Worm (Caenorhabditis elegans) whole organism, L4/young adult: ENCODE results near the gene F55A11.1.

Experiments used
- W03F9.2 ChIP-seq: fragments of 150-350 bp; optimal IDR thresholded peaks from 2 replicates; lab custom pipeline; 2014; ENCODE audit warnings: missing biosample characterization, missing genetic modification characterization
- dao-5 ChIP-seq: sonication (generic microtip); optimal IDR thresholded peaks from 2 replicates; lab custom pipeline; 2016; ENCODE audit warnings: missing genotype, missing genetic modification characterization, moderate library complexity, missing compliant biosample characterization
- him-1 ChIP-seq: sonication (generic microtip); optimal IDR thresholded peaks from 2 replicates; lab custom pipeline; 2016; ENCODE audit warnings: missing genotype, missing genetic modification reagents, missing genetic modification characterization, missing compliant biosample characterization

Gene F55A11.1

DNA sequence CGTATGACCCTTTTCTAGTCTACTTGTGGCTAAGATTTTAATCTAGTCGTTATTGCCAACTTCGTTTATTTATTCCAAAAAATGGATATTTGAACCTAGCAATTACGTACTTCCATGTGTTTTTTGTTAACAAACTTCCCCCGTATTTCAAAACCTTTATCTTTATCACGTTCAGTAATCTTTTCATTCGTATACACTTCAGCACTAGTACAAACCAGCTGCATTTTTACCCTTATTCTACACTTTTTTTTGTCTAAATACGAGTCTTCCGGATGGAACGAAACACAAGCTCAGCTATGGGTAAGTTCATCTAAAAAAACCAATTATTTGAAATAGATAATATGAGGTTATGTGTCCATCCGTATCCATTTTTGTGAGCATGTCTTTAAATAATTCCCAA, 25.3 kb upstream of the F55A11.1 start, which contains the start of gene D2023.1:
Gene D2023.1 (plus strand): TSS at position 77 of the 400 bp plus-strand sequence.
- TF ChIP-seq W03F9.2 (tag; lab: Kevin White, UChicago) (no peak), dao-5 (tag; lab: Kevin White, UChicago) (no peak), him-1 (tag; lab: Kevin White, UChicago) (no peak)

- no peak for TF ChIP-seq dao-5 (tag; lab: Kevin White, UChicago)
- no peak for TF ChIP-seq him-1 (tag; lab: Kevin White, UChicago)
- peak; percentile 31 for TF ChIP-seq W03F9.2 (tag; lab: Kevin White, UChicago)
These were observed 23.6 kb upstream of the F55A11.1 start, which contains the start of gene F55A11.8 for ce11 chrV:11787742-11788238. F55A11.8 (plus strand) TSS chrV:11788188.

DNA sequence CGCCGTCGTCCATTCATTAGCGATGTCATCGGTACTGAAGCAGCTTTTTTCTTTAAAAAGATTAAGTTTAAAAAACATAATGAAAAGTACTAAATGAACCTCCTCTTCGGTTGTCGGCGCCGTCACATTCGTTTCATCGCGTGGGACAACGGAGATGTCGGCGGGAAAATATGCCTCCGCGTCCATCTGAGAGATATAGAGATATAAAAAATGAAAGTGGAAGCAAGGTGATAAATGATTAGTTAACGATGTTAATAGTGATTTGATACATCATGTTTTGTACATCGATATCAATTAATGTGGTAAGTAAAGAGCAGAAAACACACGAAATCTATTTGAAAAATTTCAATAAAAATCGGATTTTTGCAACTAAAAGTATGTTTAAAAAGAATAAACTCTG, 23.1 kb upstream of the F55A11.1 start, which contains the start of gene F55A11.7:
Gene F55A11.7 (minus strand): TSS at position 186 of the 400 bp plus-strand sequence.
- no peak for TF ChIP-seq him-1 (tag; lab: Kevin White, UChicago)
- TF ChIP-seq dao-5 (tag; lab: Kevin White, UChicago), result no peak

DNA sequence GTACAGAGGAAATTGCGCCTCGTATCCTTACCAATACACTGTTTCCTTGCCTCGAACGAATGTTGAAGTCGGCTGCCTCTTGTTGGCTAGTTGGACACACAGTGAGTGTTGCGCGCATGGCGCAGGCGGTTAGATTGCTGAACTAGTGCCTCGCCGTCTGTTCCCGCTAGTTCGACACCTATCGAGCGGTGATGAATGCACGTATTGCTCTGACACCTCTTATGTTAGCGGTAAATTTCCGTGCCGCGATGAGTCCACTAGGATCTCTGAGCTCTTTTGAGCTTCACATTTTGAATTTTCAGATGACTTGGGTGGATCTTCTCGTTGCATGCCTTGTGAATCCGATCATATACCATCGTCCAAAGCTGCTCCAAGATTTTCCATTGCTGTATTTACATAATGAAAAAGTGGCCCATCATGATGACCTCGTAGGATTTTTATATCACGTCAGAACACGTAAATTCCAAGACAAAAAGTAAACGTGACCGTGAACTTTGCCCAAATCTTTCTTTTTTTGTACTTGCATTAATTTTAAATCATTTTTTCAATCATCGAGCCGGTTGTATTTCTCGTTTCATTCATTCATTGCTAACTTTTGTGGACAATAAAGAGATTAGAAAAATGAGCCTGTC, 18.7 kb upstream of the F55A11.1 start, which contains the start of gene F55A11.11:
Gene F55A11.11 (plus strand): TSS at position 341 of the 632 bp plus-strand sequence.
- peak; percentile 78 for TF ChIP-seq W03F9.2 (tag; lab: Kevin White, UChicago)
- TF ChIP-seq him-1 (tag; lab: Kevin White, UChicago), result peak; percentile 72
- peak; percentile 82 for TF ChIP-seq dao-5 (tag; lab: Kevin White, UChicago)

DNA sequence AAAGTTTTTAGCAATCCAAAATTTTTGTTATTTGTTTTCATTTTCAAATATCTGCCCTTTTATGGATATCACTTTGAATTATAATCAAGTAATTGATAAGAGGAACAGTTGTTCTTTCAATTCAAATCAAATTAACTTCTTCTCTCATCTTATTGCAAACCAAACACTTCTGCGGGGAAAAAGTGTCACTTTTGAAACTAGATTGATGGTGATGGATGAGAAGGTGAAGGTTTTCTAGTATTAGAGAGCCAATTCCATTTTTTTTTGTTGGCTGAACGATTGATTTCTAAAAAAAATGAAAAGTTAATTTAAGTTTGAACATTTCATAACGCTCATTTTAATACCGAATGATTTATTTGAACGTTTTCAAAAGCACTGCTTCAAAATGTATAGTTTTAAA, 15.6 kb upstream of the F55A11.1 start:
- TF ChIP-seq him-1 (tag; lab: Kevin White, UChicago) (no peak), W03F9.2 (tag; lab: Kevin White, UChicago) (no peak), dao-5 (tag; lab: Kevin White, UChicago) (no peak)

DNA sequence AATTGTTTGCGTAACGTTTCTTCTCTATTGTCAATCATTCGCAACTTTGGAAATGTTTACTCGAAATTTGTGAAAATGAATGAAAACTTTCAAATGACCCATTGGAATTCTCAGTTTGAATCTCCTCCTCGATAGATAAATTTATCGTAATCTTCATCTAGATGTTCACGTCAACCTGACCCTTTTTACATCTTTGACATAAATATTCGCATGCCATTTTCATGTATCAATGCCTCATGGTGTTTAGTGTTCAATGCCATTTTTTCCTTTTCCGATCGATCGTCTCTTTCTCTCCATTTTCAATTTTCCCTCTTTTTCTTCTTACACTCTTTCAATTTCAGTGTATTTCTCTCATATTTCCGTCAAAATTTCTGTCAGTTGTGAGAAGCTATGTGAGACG, 15.1 kb upstream of the F55A11.1 start:
- no peak for TF ChIP-seq him-1 (tag; lab: Kevin White, UChicago)
- TF ChIP-seq dao-5 (tag; lab: Kevin White, UChicago), result no peak
- no peak for TF ChIP-seq W03F9.2 (tag; lab: Kevin White, UChicago)

ce11 chrV:11777846-11778245, 13.7 kb upstream of the F55A11.1 start:
- TF ChIP-seq dao-5 (tag; lab: Kevin White, UChicago), result no peak

- TF ChIP-seq dao-5 (tag; lab: Kevin White, UChicago) (no peak), him-1 (tag; lab: Kevin White, UChicago) (no peak), W03F9.2 (tag; lab: Kevin White, UChicago) (no peak)
These were observed 12.4 kb upstream of the F55A11.1 start, which contains the start of gene F55A11.6 for ce11 chrV:11776538-11776937. F55A11.6 (plus strand) TSS chrV:11776838.

ce11 chrV:11773934-11774333, 9.7 kb upstream of the F55A11.1 start:
- no peak for TF ChIP-seq him-1 (tag; lab: Kevin White, UChicago)
- no peak for TF ChIP-seq W03F9.2 (tag; lab: Kevin White, UChicago)
- no peak for TF ChIP-seq dao-5 (tag; lab: Kevin White, UChicago)

DNA sequence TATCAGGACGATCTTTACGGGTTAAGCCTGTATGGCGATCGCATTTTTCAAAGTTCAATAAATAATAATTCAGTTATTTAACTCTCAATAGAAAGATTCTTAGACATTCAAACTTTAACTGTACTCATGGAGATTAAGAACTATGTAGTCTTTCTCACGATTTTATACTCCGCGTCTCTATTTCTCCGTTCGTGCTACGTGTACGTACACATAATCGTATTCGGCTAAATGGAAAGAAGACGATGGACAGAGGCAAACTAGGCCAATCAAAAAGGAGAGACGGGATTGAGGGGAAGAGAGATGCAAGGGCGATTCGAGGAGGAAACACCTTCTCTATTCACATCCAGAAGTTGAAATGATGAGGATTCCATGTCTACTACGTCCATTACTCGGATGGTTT, 9.2 kb upstream of the F55A11.1 start, which contains the start of gene bus-18:
Gene bus-18 (plus strand): TSS at position 301 of the 400 bp plus-strand sequence.
- TF ChIP-seq him-1 (tag; lab: Kevin White, UChicago) (no peak), W03F9.2 (tag; lab: Kevin White, UChicago) (no peak), dao-5 (tag; lab: Kevin White, UChicago) (no peak)

- TF ChIP-seq dao-5 (tag; lab: Kevin White, UChicago) (no peak), W03F9.2 (tag; lab: Kevin White, UChicago) (no peak), him-1 (tag; lab: Kevin White, UChicago) (no peak)
These were observed 5.9 kb upstream of the F55A11.1 start, which contains the start of gene F55A11.4 for ce11 chrV:11770053-11770517. F55A11.4 (plus strand) TSS chrV:11770467.

DNA sequence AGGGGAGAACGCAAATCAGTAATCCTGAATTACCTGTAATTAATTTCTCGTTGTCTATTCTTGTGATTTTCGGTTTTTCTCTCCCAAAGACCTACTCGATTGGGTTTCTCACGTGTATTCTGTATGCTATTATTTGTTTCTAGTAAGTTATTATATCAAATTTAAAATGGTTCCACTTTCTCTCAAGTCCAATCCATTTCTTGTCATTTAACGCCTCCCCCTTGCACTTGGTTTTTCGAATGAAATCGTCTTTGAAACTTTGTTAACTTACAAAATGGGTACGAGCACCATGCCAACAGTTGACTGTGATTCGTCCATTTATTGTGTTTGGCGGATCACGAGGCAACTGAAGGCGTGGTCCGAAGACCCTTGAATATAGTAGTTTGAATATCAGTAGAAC, 5.5 kb upstream of the F55A11.1 start:
- TF ChIP-seq W03F9.2 (tag; lab: Kevin White, UChicago) (no peak), dao-5 (tag; lab: Kevin White, UChicago) (no peak), him-1 (tag; lab: Kevin White, UChicago) (no peak)

DNA sequence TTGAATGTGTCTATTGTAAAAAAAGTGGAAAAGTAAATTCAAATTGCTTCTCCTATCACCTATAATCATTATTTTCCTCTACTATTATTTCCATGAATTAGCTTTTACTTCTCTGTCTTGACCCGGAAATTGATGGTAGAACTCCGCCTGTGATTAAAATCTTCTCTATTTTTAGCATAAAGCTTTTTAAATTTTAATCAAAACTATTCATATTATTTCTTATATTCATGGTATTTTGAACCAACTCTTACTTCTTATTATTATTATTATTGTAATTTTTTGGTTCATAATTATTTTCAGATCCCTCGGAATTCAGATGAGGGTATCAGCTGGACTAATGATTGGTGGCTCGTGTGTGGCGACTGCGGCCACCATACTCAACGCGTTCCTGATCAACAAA, 2.8 kb upstream of the F55A11.1 start, which contains the start of gene sel-11:
Gene sel-11 (plus strand): TSS at position 301 of the 400 bp plus-strand sequence.
- TF ChIP-seq him-1 (tag; lab: Kevin White, UChicago), result no peak
- TF ChIP-seq dao-5 (tag; lab: Kevin White, UChicago), result no peak
- no peak for TF ChIP-seq W03F9.2 (tag; lab: Kevin White, UChicago)
